Worm (Caenorhabditis elegans): ENCODE data around the gene K04G7.1.

DNA sequence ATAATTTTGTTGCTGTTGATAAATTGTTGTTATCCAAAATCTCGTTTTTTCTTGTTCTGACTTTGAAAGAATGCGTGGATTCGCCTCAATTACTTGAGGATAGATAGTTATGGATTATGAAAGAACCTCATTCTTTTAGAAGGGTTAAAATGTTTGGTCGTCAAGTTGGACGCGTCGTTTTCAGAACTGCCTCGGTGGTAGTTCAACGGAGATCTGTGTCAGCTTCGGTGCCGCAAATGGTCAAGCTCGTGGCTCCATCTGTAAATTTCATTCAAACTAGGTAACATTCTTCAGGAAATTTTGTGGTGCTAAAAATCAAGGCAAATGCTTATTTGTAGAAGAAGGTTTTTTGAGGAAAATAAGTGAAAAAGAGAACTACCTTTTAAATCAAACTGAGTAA lies 18.1 kb downstream of the K04G7.1 start, which contains the start of gene ndab-2:
- TF ChIP-seq unc-39 (tag; optimal IDR thresholded peaks at IDR 0.05) (no peak), nhr-129 (tag; optimal IDR thresholded peaks at IDR 0.05) (no peak), unc-62 (GFP tag; optimal IDR thresholded peaks at IDR 0.05) (no peak), alr-1 (tag; optimal IDR thresholded peaks at IDR 0.05) (no peak), Y55F3AM.14 (GFP tag; optimal IDR thresholded peaks at IDR 0.05) (no peak), elt-3 (tag; optimal IDR thresholded peaks at IDR 0.05) (no peak), sem-4 (tag; optimal IDR thresholded peaks at IDR 0.05) (no peak), ama-1 (optimal IDR thresholded peaks at IDR 0.05) (no peak), fos-1 (tag; optimal IDR thresholded peaks at IDR 0.05) (no peak)

Data from whole organism, L2 larva.